Worm (Caenorhabditis elegans) whole organism, L4/young adult: Measurements from ENCODE around the gene mog-2.

Experiments
- W03F9.2 ChIP-seq: fragments of 150-350 bp; optimal IDR thresholded peaks from 2 replicates; lab custom pipeline; 2014; ENCODE audit warnings: missing biosample characterization, missing genetic modification characterization
- dao-5 ChIP-seq: sonication (generic microtip); optimal IDR thresholded peaks from 2 replicates; lab custom pipeline; 2016; ENCODE audit warnings: missing genotype, missing genetic modification characterization, moderate library complexity, missing compliant biosample characterization
- him-1 ChIP-seq: sonication (generic microtip); optimal IDR thresholded peaks from 2 replicates; lab custom pipeline; 2016; ENCODE audit warnings: missing genotype, missing genetic modification reagents, missing genetic modification characterization, missing compliant biosample characterization

- TF ChIP-seq him-1 (tag; lab: Kevin White, UChicago) (no peak), dao-5 (no peak), W03F9.2 (tag; lab: Kevin White, UChicago) (no peak)
These were observed 45.6 kb downstream of the mog-2 start for ce11 chrII:4369715-4370114.
